Worm (Caenorhabditis elegans): ENCODE results near the gene lgc-23.

DNA sequence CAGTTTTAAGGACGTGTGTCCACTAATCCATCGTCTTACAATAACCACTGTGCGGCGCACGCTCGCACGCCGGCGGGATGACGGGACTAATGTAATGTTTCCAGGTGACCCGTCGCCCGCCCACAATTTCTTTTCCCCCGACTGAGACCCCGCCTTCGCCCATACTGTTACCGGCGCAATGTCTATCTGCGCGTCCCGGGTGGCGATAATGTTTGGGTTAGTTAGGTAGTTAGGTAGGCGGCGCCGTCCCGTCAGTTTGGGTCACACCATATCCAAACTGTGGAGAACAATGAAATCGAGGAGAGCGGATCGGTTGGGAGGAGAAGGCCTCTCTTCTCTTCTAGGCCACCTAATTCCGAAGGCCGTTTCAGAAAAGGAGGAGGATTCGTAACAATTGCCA lies 21.3 kb downstream of the lgc-23 start:
- TF ChIP-seq nhr-237 (tag; optimal IDR thresholded peaks at IDR 0.05) (no peak), pag-3 (tag; optimal IDR thresholded peaks at IDR 0.05; ENCODE audit: borderline replicate concordance, insufficient read depth) (no peak), zip-4 (GFP tag; optimal IDR thresholded peaks at IDR 0.05) (no peak), fkh-10 (GFP tag; optimal IDR thresholded peaks at IDR 0.05) (no peak), elt-3 (tag; optimal IDR thresholded peaks at IDR 0.05) (no peak), swsn-7 (tag; optimal IDR thresholded peaks at IDR 0.05) (no peak), C34B4.2 (tag; optimal IDR thresholded peaks at IDR 0.05) (no peak), lir-3 (tag; optimal IDR thresholded peaks at IDR 0.05; ENCODE audit: poor library complexity) (no peak)

Measured in whole organism, L1 larva.